Fruit fly (Drosophila melanogaster) whole organism, pupa: ENCODE results near the gene AspRS-m.
A peak's percentile ranks its signal among the peaks of the same experiment; 100 is the strongest.

ENCODE experiments used
- CG10348 ChIP-seq: fragments of 200-800 bp; sonication (Bioruptor generic); IDR thresholded peaks from 2 replicates; pipeline ENCODE4 v1.3.6; 2022; ENCODE audit warnings: missing biosample characterization, missing genetic modification characterization
- CG12605 ChIP-seq: fragments of 200-800 bp; sonication (Bioruptor generic); IDR thresholded peaks from 2 replicates; pipeline ENCODE4 v1.3.6; 2022; ENCODE audit warnings: missing biosample characterization, missing genetic modification characterization
- CG13204 ChIP-seq: fragments of 200-800 bp; sonication (Bioruptor generic); optimal IDR thresholded peaks from 2 replicates; lab custom pipeline; 2018; ENCODE audit warnings: missing biosample characterization, mild to moderate bottlenecking, missing genetic modification characterization, moderate library complexity
- CG14655 ChIP-seq: fragments of 200-800 bp; sonication (Bioruptor generic); optimal IDR thresholded peaks from 3 replicates; lab custom pipeline; 2017; ENCODE audit warnings: mild to moderate bottlenecking, missing biosample characterization, missing genetic modification reagents, missing genetic modification characterization
- CG15710 ChIP-seq: fragments of 200-800 bp; sonication (Bioruptor generic); optimal IDR thresholded peaks from 2 replicates; lab custom pipeline; 2018; ENCODE audit warnings: missing biosample characterization, mild to moderate bottlenecking, missing genetic modification characterization, moderate library complexity
- CG17806 ChIP-seq: fragments of 200-800 bp; sonication (Bioruptor generic); optimal IDR thresholded peaks from 2 replicates; lab custom pipeline; 2018; ENCODE audit warnings: missing biosample characterization, mild to moderate bottlenecking, missing genetic modification characterization, moderate library complexity
- CG32121 ChIP-seq: fragments of 200-800 bp; sonication (Bioruptor generic); IDR thresholded peaks from 2 replicates; pipeline ENCODE4 v1.3.6; 2022; ENCODE audit warnings: missing biosample characterization, missing genetic modification characterization
- CG34367 ChIP-seq: fragments of 200-800 bp; sonication (Bioruptor generic); optimal IDR thresholded peaks from 2 replicates; lab custom pipeline; 2018; ENCODE audit warnings: missing biosample characterization, mild to moderate bottlenecking, missing genetic modification characterization
- CG4496 ChIP-seq: fragments of 200-800 bp; sonication (Bioruptor generic); IDR thresholded peaks from 3 replicates; pipeline ENCODE4 v1.3.6; 2022; ENCODE audit warnings: missing biosample characterization, missing genetic modification characterization
- CG8159 ChIP-seq: fragments of 200-800 bp; sonication (Bioruptor generic); optimal IDR thresholded peaks from 3 replicates; lab custom pipeline; 2018; ENCODE audit warnings: missing biosample characterization, mild to moderate bottlenecking, missing genetic modification characterization, moderate library complexity
- CG8301 ChIP-seq: fragments of 200-800 bp; sonication (Bioruptor generic); optimal IDR thresholded peaks from 2 replicates; lab custom pipeline; 2018; ENCODE audit warnings: missing biosample characterization, mild to moderate bottlenecking, missing genetic modification characterization
- CG9948 ChIP-seq: fragments of 200-800 bp; sonication (Bioruptor generic); optimal IDR thresholded peaks from 2 replicates; lab custom pipeline; 2018; ENCODE audit warnings: missing biosample characterization, mild to moderate bottlenecking, missing genetic modification characterization, moderate library complexity
- D1 ChIP-seq: fragments of 200-800 bp; sonication (Bioruptor generic); optimal IDR thresholded peaks from 2 replicates; lab custom pipeline; 2018; ENCODE audit warnings: missing biosample characterization, mild to moderate bottlenecking, missing genetic modification characterization, moderate library complexity
- EcR ChIP-seq: fragments of 200-800 bp; sonication (Bioruptor generic); optimal IDR thresholded peaks from 3 replicates; lab custom pipeline; 2019; ENCODE audit warnings: missing biosample characterization, missing genetic modification characterization, mild to moderate bottlenecking, moderate library complexity, missing genetic modification reagents
- Ets98B ChIP-seq: fragments of 200-800 bp; sonication (Bioruptor generic); IDR thresholded peaks from 2 replicates; pipeline ENCODE4 v1.3.6; 2022; ENCODE audit warnings: missing biosample characterization, missing genetic modification characterization
- Pif1A ChIP-seq: fragments of 200-800 bp; sonication (Bioruptor generic); optimal IDR thresholded peaks from 3 replicates; lab custom pipeline; 2016; ENCODE audit warnings: missing biosample characterization, missing genetic modification characterization
- Pif1B ChIP-seq: fragments of 200-800 bp; sonication (Bioruptor generic); optimal IDR thresholded peaks from 3 replicates; lab custom pipeline; 2016; ENCODE audit warnings: missing biosample characterization, missing genetic modification characterization
- Snoo ChIP-seq: fragments of 200-800 bp; sonication (Bioruptor generic); optimal IDR thresholded peaks from 3 replicates; lab custom pipeline; 2017; ENCODE audit warnings: missing biosample characterization, mild to moderate bottlenecking, missing genetic modification characterization, inconsistent platforms
- fd96Ca ChIP-seq: fragments of 200-800 bp; sonication (Bioruptor generic); IDR thresholded peaks from 3 replicates; pipeline ENCODE4 v1.3.6; 2022; ENCODE audit warnings: missing biosample characterization, missing genetic modification characterization
- gl ChIP-seq: fragments of 200-800 bp; sonication (Bioruptor generic); optimal IDR thresholded peaks from 2 replicates; lab custom pipeline; 2018; ENCODE audit warnings: missing biosample characterization, mild to moderate bottlenecking, missing genetic modification characterization
- rn ChIP-seq: fragments of 200-800 bp; sonication (Bioruptor generic); IDR thresholded peaks from 2 replicates; pipeline ENCODE4 v1.3.6; 2022; ENCODE audit warnings: missing biosample characterization, missing genetic modification characterization

Gene AspRS-m

DNA sequence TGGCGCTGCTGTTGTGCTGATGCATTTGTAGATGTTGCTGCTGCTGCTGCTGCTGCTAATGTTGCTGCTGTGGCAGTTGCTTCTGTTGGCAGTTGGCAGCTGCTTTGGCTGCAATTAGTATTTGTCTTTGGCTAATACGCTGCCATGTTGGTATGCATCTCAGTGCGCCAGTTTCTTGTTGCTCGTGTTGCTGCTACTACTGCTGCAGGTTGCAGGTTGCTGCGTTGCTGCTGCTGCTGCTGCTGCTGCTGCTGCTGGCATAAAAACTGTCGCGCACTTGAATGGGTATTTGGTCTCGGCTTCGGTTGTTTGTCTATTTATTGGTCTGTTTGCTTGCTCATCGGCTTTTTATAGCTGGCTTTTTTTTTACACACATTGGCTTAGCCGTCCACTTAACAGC, 18.1 kb upstream of the AspRS-m start:
- TF ChIP-seq EcR (GFP tag; lab: Kevin White, UChicago) (no peak), CG15710 (tag; lab: Kevin White, UChicago) (no peak), CG10348 (GFP tag; lab: Robert Waterston, UW) (no peak), CG14655 (no peak), CG34367 (tag; lab: Kevin White, UChicago) (no peak), gl (tag; lab: Kevin White, UChicago) (no peak), CG13204 (GFP tag; lab: Kevin White, UChicago) (no peak)

DNA sequence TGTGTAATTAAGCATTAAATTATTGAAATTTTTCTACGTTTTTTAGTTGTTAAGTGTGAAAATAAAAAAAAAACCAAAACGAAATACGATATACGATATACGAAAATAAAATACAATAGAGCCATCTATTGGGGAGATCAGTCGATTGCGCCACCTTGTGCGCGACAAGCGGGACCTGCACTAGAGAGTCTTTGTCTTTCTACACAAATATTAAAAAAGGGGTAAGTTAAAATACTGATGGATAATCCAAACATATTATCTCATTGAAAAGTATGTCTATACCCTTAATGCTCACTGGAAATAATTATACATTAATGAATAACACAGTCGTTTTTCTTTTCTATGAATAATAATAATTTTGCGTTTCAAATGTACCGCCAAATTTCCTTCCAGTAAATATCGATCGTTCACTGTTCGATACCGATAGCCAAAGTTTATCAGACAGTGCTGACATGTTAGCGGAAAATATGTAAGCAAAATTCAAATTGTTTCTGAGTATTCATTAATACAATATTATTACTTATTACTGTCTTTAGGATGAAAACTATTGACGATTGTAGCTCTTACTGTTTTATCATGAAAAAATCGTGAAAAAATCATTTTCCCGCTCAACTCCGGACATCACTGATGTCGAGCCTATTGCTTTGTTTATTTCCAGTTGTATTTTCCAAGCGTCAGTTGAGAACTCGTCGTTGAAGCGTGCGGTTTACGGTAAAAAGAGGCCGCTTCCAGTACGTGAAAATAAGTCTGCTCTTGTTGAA, 10.7 kb upstream of the AspRS-m start, which contains the start of gene mdy:
Gene mdy, plus strand, starts transcription at position 672 of the 761 bp plus-strand sequence.
- TF ChIP-seq Pif1B (GFP tag; lab: Kevin White, UChicago) (peak; percentile 51), Snoo (peak; percentile 32), CG17806 (tag; lab: Kevin White, UChicago) (peak; percentile 37), CG32121 (peak; percentile 65; the same call in 1 of the 2 replicates), D1 (no peak), CG9948 (tag; lab: Kevin White, UChicago) (peak; percentile 16), rn (GFP tag; lab: Robert Waterston, UW) (0 out of 2 replicates have a peak, but pooled peaks have one; percentile 16), CG12605 (GFP tag; lab: Robert Waterston, UW) (no peak), EcR (GFP tag; lab: Kevin White, UChicago) (no peak), CG4496 (GFP tag; lab: Robert Waterston, UW) (peak; percentile 31), Ets98B (no peak), CG10348 (GFP tag; lab: Robert Waterston, UW) (no peak), CG8159 (tag; lab: Kevin White, UChicago) (peak; percentile 43), CG15710 (tag; lab: Kevin White, UChicago) (peak; percentile 57), Pif1A (GFP tag; lab: Kevin White, UChicago) (peak; percentile 52), gl (tag; lab: Kevin White, UChicago) (peak; percentile 25), CG14655 (peak; percentile 47), CG34367 (tag; lab: Kevin White, UChicago) (peak; percentile 40), CG13204 (GFP tag; lab: Kevin White, UChicago) (no peak), CG8301 (tag; lab: Kevin White, UChicago) (peak; percentile 27), fd96Ca (GFP tag; lab: Robert Waterston, UW) (peak; percentile 51; the same call in 2 of the 3 replicates)

DNA sequence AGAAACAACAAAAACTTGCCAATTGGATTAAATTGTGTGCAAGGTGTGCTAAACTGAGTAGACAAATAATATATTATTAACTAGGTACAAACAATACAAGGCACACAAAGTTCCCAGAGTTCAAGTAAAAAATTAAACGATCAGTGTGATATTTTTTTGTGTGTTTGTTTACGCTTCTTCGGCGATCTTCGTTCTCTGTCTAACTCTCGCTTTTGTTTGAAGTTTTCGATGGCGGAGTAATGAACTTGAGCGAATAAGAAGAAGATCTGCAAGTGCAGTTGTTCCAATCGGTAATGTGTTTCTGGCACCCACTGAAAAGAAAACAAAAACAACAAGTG, 10.2 kb upstream of the AspRS-m start:
- no peak for TF ChIP-seq CG8301 (tag; lab: Kevin White, UChicago)
- TF ChIP-seq CG8159 (tag; lab: Kevin White, UChicago): no peak
- no peak for TF ChIP-seq Pif1A (GFP tag; lab: Kevin White, UChicago)
- TF ChIP-seq fd96Ca (GFP tag; lab: Robert Waterston, UW): no peak
- TF ChIP-seq CG12605 (GFP tag; lab: Robert Waterston, UW): no peak
- TF ChIP-seq CG10348 (GFP tag; lab: Robert Waterston, UW): no peak
- TF ChIP-seq EcR (GFP tag; lab: Kevin White, UChicago): peak; percentile 77
- no peak for TF ChIP-seq rn (GFP tag; lab: Robert Waterston, UW)
- no peak for TF ChIP-seq CG17806 (tag; lab: Kevin White, UChicago)
- TF ChIP-seq, all 21 proteins: peak for 1

DNA sequence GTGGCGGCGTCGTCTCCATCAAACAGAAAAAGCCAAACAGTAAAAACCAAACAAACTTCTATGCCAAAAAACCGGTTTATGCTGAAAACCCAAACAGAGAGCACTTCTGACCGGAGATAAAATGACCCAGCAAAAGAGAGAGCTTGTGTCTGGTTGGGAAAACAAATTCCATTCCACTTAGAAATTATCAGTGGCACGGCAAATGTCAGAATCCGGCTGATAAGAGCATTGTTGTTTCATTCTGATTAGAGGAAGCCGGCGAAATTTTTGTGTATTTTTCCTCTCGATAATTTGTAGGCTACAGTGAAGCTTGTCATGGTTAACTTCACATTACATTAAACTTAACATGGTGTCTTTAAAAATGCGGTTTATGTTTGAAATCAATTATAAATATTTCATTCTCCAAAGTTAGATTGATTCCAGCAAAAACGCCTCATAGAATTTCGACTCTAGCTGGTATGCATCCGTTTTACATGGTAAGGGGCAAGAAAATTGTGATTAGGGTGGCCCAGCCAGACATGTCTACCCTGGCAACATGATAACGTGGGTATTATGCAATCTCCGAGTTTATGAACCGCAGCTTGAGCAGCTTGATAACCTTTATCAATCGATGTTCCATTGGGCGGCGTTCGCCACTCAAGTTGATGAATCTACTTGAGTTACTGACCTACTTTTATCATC, 9.3 kb upstream of the AspRS-m start:
- TF ChIP-seq CG8159 (tag; lab: Kevin White, UChicago): peak; percentile 50
- TF ChIP-seq CG32121: no peak
- TF ChIP-seq, all 21 proteins: peak for 1

DNA sequence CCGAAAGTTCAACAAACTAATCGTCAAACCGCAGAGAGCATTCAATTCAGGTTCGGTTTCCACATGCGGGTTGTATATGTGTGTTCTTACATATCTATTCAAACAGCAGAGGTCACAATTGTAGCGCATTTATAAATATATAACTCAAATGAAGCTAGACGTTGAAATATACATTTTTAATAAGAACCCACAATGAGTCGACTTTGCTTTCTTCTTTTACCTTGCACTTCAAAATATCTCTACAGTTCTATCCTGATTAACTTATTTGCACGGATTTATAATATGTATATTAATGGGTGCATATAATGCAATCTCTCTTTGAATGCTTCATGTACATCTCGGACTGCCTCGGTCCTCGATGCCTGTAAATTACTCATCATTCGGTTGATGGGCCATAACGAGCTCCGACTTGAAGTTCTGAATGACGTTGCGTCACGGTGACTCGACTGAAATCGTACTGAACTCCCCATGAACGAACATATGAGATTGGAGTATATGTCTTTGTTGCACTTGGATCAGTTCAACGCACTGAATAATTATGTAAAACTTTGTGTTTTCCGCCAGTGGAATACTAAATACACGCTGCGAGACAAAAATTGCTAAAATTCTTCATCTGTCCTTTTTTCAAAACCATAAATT, 8.4 kb upstream of the AspRS-m start:
- TF ChIP-seq D1: peak; percentile 17
- TF ChIP-seq CG14655: peak; percentile 81
- no peak for TF ChIP-seq CG13204 (GFP tag; lab: Kevin White, UChicago)
- TF ChIP-seq rn (GFP tag; lab: Robert Waterston, UW): no peak
- peak; percentile 46 for TF ChIP-seq Snoo
- TF ChIP-seq CG32121: peak; percentile 74
- peak; percentile 80 for TF ChIP-seq CG8301 (tag; lab: Kevin White, UChicago)
- TF ChIP-seq CG17806 (tag; lab: Kevin White, UChicago): peak; percentile 79
- no peak for TF ChIP-seq CG10348 (GFP tag; lab: Robert Waterston, UW)
- peak; percentile 70 for TF ChIP-seq CG34367 (tag; lab: Kevin White, UChicago)
- TF ChIP-seq CG15710 (tag; lab: Kevin White, UChicago): peak; percentile 78
- TF ChIP-seq fd96Ca (GFP tag; lab: Robert Waterston, UW): no peak
- peak; percentile 86 for TF ChIP-seq EcR (GFP tag; lab: Kevin White, UChicago)
- TF ChIP-seq Pif1B (GFP tag; lab: Kevin White, UChicago): peak; percentile 68
- peak; percentile 69 for TF ChIP-seq CG9948 (tag; lab: Kevin White, UChicago)
- TF ChIP-seq CG8159 (tag; lab: Kevin White, UChicago): peak; percentile 78
- TF ChIP-seq CG4496 (GFP tag; lab: Robert Waterston, UW): peak; percentile 81
- TF ChIP-seq gl (tag; lab: Kevin White, UChicago): peak; percentile 35
- peak; percentile 50 for TF ChIP-seq CG12605 (GFP tag; lab: Robert Waterston, UW)
- peak; percentile 80 for TF ChIP-seq Pif1A (GFP tag; lab: Kevin White, UChicago)
- TF ChIP-seq Ets98B: peak; percentile 75
- TF ChIP-seq, all 21 proteins: peak for 17
